Fruit fly (Drosophila melanogaster) whole organism, embryonic: ENCODE data around the gene Eip93F.

ENCODE experiments used
- BEAF-32 ChIP-seq: fragments of 200-800 bp; sonication (Bioruptor generic); optimal IDR thresholded peaks from 3 replicates; lab custom pipeline; 2017; ENCODE audit warnings: missing biosample characterization, missing genetic modification characterization, mild to moderate bottlenecking, moderate library complexity, missing genetic modification reagents
- CG17912 ChIP-seq: fragments of 200-800 bp; sonication (Bioruptor generic); optimal IDR thresholded peaks from 2 replicates; lab custom pipeline; 2018; ENCODE audit warnings: missing biosample characterization, mild to moderate bottlenecking, missing genetic modification characterization
- CG3407 ChIP-seq: fragments of 200-800 bp; sonication (Bioruptor generic); optimal IDR thresholded peaks from 2 replicates; lab custom pipeline; 2018; ENCODE audit warnings: missing biosample characterization, mild to moderate bottlenecking, missing genetic modification characterization
- Chrac-16 ChIP-seq: fragments of 200-800 bp; sonication (Bioruptor generic); optimal IDR thresholded peaks from 3 replicates; lab custom pipeline; 2016; ENCODE audit warnings: missing biosample characterization, missing genetic modification characterization
- Scr ChIP-seq: fragments of 200-800 bp; sonication (Bioruptor generic); IDR thresholded peaks from 2 replicates; pipeline ENCODE4 v1.3.6; 2022; ENCODE audit warnings: missing biosample characterization, missing genetic modification characterization; ENCODE audit not compliant: partially characterized antibody
- crp ChIP-seq, 2 experiments: fragments of 200-800 bp; sonication (Bioruptor generic); optimal IDR thresholded peaks; 2 replicates in 1 of 2; 3 replicates in 1 of 2; lab custom pipeline; 2017; ENCODE audit warnings: missing biosample characterization in 2 of 2, missing genetic modification characterization in 2 of 2, mild to moderate bottlenecking in 1 of 2, moderate library complexity in 1 of 2
- dmrt99B ChIP-seq: fragments of 200-800 bp; sonication (Bioruptor generic); optimal IDR thresholded peaks from 2 replicates; lab custom pipeline; 2018; ENCODE audit warnings: missing biosample characterization, mild to moderate bottlenecking, missing genetic modification characterization, moderate library complexity
- nom ChIP-seq: fragments of 200-800 bp; sonication (Bioruptor generic); optimal IDR thresholded peaks from 2 replicates; lab custom pipeline; 2017; ENCODE audit warnings: missing biosample characterization, missing genetic modification characterization, mild to moderate bottlenecking, moderate library complexity, missing genetic modification reagents

- TF ChIP-seq crp (GFP tag; optimal IDR thresholded peaks at IDR 0.05; lab: Kevin White, UChicago) = no peak
- TF ChIP-seq Scr (GFP tag; lab: Robert Waterston, UW) = no peak
- no peak for TF ChIP-seq nom
- no peak for TF ChIP-seq CG3407
- no peak for TF ChIP-seq Chrac-16
- TF ChIP-seq dmrt99B (tag; lab: Kevin White, UChicago) = no peak
- no peak for TF ChIP-seq CG17912 (GFP tag; lab: Kevin White, UChicago)
- TF ChIP-seq BEAF-32 (GFP tag; lab: Kevin White, UChicago) = no peak
These were observed 3.2 kb upstream of the Eip93F start for dm6 chr3R:21945754-21946153.
